Worm (Caenorhabditis elegans) whole organism, midembryonic: Measurements from ENCODE around the gene F53C3.6.

ENCODE experiments used
- flt-1 ChIP-seq: fragments of 200-800 bp; sonication (Bioruptor generic); IDR thresholded peaks from 2 replicates; pipeline ENCODE4 v1.3.6; 2022; ENCODE audit warnings: missing genetic modification characterization, missing compliant biosample characterization
- med-1 ChIP-seq: sonication (generic microtip); optimal IDR thresholded peaks from 2 replicates; lab custom pipeline; 2017; ENCODE audit warnings: missing genetic modification characterization, mild to moderate bottlenecking, missing compliant biosample characterization, antibody characterized with exemption, missing genetic modification reagents; ENCODE audit not compliant: insufficient read depth
- tab-1 ChIP-seq: fragments of 200-800 bp; sonication (Bioruptor generic); IDR thresholded peaks from 2 replicates; pipeline ENCODE4 v1.3.6; 2022; ENCODE audit warnings: missing genetic modification characterization, missing compliant biosample characterization
- ztf-29 ChIP-seq: fragments of 200-800 bp; sonication (Bioruptor generic); IDR thresholded peaks from 2 replicates; pipeline ENCODE4 v1.3.6; 2022; ENCODE audit warnings: missing genetic modification reagents, missing genetic modification characterization, missing compliant biosample characterization

DNA sequence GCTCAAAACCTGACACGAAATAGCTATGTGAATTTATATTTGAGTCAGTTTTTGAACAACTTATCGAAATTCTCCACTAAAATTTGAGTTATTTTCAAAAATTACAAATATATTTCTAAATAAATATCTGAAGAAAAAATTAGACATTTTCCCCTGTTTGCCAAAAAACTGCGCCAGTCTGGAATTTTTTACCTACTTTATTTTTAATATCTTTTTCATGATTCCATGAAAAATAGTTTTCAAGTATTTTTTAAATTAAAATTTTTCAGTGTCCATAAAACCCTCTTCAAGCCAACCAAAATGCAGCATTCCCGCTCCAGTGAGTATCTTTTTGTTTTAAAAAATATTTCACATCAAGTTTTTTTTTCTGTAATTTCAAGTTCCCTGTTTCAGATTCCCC is 6.8 kb upstream of the F53C3.6 start, which contains the start of gene F53C3.8:
- TF ChIP-seq flt-1 (GFP tag; lab: Robert Waterston, UW) (no peak), ztf-29 (no peak), tab-1 (GFP tag; lab: Robert Waterston, UW) (no peak), med-1 (no peak)
